Worm (Caenorhabditis elegans): Measurements from ENCODE around the gene F42E8.1.

F42E8.1 gene

DNA sequence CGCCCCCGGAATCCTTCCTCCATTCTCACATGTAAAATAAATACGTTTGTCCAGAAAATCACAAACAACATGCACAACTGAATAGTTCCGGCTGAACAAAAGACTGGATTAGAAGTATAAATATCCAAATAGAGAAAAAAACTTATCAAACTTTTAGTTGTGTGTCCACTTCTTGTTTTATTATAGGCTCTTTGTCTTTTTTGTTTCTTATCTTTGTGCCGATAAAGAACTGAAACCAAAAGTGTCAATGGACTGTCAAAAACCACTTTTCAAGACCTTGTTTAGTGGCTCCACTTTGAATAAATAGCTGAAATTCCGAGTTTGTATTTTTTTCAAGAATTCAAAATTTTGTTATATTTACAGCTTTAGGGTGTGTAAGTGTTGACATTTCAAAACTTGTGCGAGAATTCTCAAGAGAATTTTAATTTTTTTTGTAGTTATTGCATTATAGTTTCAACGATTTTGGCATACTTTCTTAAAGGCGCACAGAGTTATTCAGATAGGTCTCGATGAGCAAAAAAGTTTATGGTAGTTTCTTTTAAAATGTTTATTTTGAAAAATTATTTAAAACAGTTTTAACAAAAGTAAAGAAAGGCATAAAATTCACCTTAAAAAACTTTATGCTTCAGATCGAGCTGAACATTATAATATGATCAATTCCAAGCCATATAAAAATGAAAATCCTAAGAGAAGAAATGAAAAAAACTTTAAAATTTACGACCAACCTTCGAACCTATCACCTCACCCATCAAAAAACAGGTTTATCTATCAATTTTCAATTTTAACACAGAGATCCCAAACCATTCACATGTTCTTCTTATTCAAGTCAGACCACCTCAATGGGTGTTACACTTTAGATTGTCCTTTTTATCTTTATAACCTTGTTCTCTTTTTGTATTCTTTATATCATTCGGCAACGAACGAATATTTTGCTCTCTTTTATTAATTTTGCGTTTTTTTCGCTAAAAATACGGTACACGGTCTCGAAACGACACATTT, 15.5 kb upstream of the F42E8.1 start (continued):
- TF ChIP-seq daf-19 (GFP tag; conservative IDR thresholded peaks at IDR 0.05) = no peak
- TF ChIP-seq arid-1 (GFP tag; conservative IDR thresholded peaks at IDR 0.05) = no peak
- TF ChIP-seq lin-13 (GFP tag; optimal IDR thresholded peaks at IDR 0.05) = no peak
- TF ChIP-seq madf-9 (GFP tag; conservative IDR thresholded peaks at IDR 0.05) = no peak; the same call in 1 of the 2 replicates
- TF ChIP-seq sdz-12 (GFP tag; optimal IDR thresholded peaks at IDR 0.05) = no peak
- peak; percentile 50 for TF ChIP-seq mep-1 (tag; optimal IDR thresholded peaks at IDR 0.05)
- TF ChIP-seq php-3 (GFP tag; IDR thresholded peaks at IDR 0.05) = 0 out of 2 replicates have a peak, but pooled peaks have one; percentile 15
- no peak for TF ChIP-seq zip-2 (tag; optimal IDR thresholded peaks at IDR 0.05)
- 0 out of 2 replicates have a peak, but pooled peaks have one; percentile 7 for TF ChIP-seq T26A8.4 (GFP tag; IDR thresholded peaks at IDR 0.05)
- TF ChIP-seq unc-62 (GFP tag; optimal IDR thresholded peaks at IDR 0.05 in 1 of 2) = peak in 1 of 2 experiments; percentile 62
- no peak for TF ChIP-seq unc-62 (tag; optimal IDR thresholded peaks at IDR 0.05)
- TF ChIP-seq nhr-41 (GFP tag; IDR thresholded peaks at IDR 0.05) = no peak
- TF ChIP-seq ztf-11 (tag; optimal IDR thresholded peaks at IDR 0.05) = no peak
- TF ChIP-seq lir-3 (tag; optimal IDR thresholded peaks at IDR 0.05) = no peak
- no peak for TF ChIP-seq aly-2 (tag; optimal IDR thresholded peaks at IDR 0.05)
- no peak for TF ChIP-seq zag-1 (tag; optimal IDR thresholded peaks at IDR 0.05)
- TF ChIP-seq hlh-30 (tag; optimal IDR thresholded peaks at IDR 0.05; ENCODE audit: insufficient read depth) = peak; percentile 6
- TF ChIP-seq ceh-82 (tag; optimal IDR thresholded peaks at IDR 0.05) = no peak
- no peak for TF ChIP-seq lin-1 (GFP tag; IDR thresholded peaks at IDR 0.05)
- TF ChIP-seq daf-12 (tag; optimal IDR thresholded peaks at IDR 0.05) = no peak
- TF ChIP-seq lin-39 (tag; optimal IDR thresholded peaks at IDR 0.05) = no peak
- no peak for TF ChIP-seq ama-1 (optimal IDR thresholded peaks at IDR 0.05)
- TF ChIP-seq nhr-28 (tag; optimal IDR thresholded peaks at IDR 0.05) = peak; percentile 50
- TF ChIP-seq unc-130 (GFP tag; optimal IDR thresholded peaks at IDR 0.05) = no peak
- no peak for TF ChIP-seq D1046.2 (GFP tag; IDR thresholded peaks at IDR 0.05)
- TF ChIP-seq nhr-25 (tag; optimal IDR thresholded peaks at IDR 0.05; ENCODE audit: borderline replicate concordance, insufficient read depth) = no peak
- no peak for TF ChIP-seq ceh-20 (GFP tag; IDR thresholded peaks at IDR 0.05)
- no peak for TF ChIP-seq F44E2.7 (GFP tag; IDR thresholded peaks at IDR 0.05)
- TF ChIP-seq ctbp-1 (GFP tag; IDR thresholded peaks at IDR 0.05) = 0 out of 2 replicates have a peak, but pooled peaks have one; percentile 8
- no peak for TF ChIP-seq ces-1 (GFP tag; optimal IDR thresholded peaks at IDR 0.05)
- no peak for TF ChIP-seq mdl-1 (tag; optimal IDR thresholded peaks at IDR 0.05)
- no peak for TF ChIP-seq tag-97 (GFP tag; IDR thresholded peaks at IDR 0.05)
- TF ChIP-seq R02D3.7 (tag; optimal IDR thresholded peaks at IDR 0.05) = no peak
- no peak for TF ChIP-seq gei-8 (GFP tag; optimal IDR thresholded peaks at IDR 0.05)
- TF ChIP-seq zip-11 (GFP tag; IDR thresholded peaks at IDR 0.05) = no peak

DNA sequence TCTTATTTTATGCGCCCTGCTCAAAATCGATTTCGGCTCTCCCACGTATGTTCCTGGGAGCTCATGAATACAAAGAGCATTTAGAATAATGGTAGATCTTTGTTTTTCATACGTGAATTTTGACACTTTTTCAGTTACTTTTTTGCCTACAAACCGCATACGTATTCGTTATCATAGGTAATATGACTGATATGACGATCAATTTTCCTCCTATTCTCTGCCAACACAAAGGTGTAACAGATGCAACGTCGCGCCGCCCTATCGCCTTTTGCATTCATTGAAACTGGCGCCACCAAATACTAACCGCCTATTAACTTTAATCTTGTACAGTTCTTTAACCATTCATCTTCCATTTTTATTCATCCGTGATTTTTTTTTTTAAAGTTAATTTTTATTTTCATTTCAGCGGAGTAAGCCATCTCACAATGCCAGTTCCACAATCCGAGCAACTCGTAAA, 14.3 kb upstream of the F42E8.1 start, which contains the start of gene W07G4.5:
Gene W07G4.5, plus strand, starts transcription at position 407 of the 457 bp plus-strand sequence.
- TF ChIP-seq mdt-29 (GFP tag; IDR thresholded peaks at IDR 0.05) (no peak), ceh-20 (GFP tag; IDR thresholded peaks at IDR 0.05) (no peak), attf-4 (tag; optimal IDR thresholded peaks at IDR 0.05) (no peak), hmg-1.1 (GFP tag; IDR thresholded peaks at IDR 0.05) (no peak), unc-39 (tag; optimal IDR thresholded peaks at IDR 0.05) (no peak), mxl-2 (GFP tag; conservative IDR thresholded peaks at IDR 0.05) (no peak), nhr-11 (tag; optimal IDR thresholded peaks at IDR 0.05) (no peak), zfp-2 (tag; optimal IDR thresholded peaks at IDR 0.05) (no peak), egl-43 (GFP tag; IDR thresholded peaks at IDR 0.05) (no peak), T20F7.1 (GFP tag; optimal IDR thresholded peaks at IDR 0.05) (no peak), mep-1 (tag; optimal IDR thresholded peaks at IDR 0.05) (peak; percentile 42), spr-1 (tag; optimal IDR thresholded peaks at IDR 0.05) (no peak), hif-1 (tag; optimal IDR thresholded peaks at IDR 0.05) (peak; percentile 37 to 87), nhr-48 (tag; optimal IDR thresholded peaks at IDR 0.05) (no peak), lin-38 (GFP tag; IDR thresholded peaks at IDR 0.05) (no peak), mxl-3 (GFP tag; optimal IDR thresholded peaks at IDR 0.05) (peak; percentile 28), Y5F2A.4 (GFP tag; optimal IDR thresholded peaks at IDR 0.05) (no peak), zag-1 (tag; optimal IDR thresholded peaks at IDR 0.05) (no peak)

Data from whole organism, L4 larva.